Fruit fly (Drosophila melanogaster) whole organism, wandering third instar larva: Measurements from ENCODE around the gene Bro.
A peak's percentile ranks its signal among the peaks of the same experiment; 100 is the strongest.

ENCODE experiments used
- Abd-B ChIP-seq: fragments of >200 bp; optimal IDR thresholded peaks from 2 replicates; lab custom pipeline; 2017; ENCODE audit warnings: missing biosample characterization, missing genetic modification characterization
- CG32264 ChIP-seq: fragments of 200-800 bp; sonication (Bioruptor generic); optimal IDR thresholded peaks from 2 replicates; lab custom pipeline; 2016; ENCODE audit warnings: missing biosample characterization, missing genetic modification characterization
- CG9705 ChIP-seq: fragments of 200-800 bp; sonication (Bioruptor generic); optimal IDR thresholded peaks from 2 replicates; lab custom pipeline; 2018; ENCODE audit warnings: missing biosample characterization, mild to moderate bottlenecking, missing genetic modification characterization
- CrebA ChIP-seq: fragments of 200-800 bp; sonication (Bioruptor generic); optimal IDR thresholded peaks from 2 replicates; lab custom pipeline; 2016; ENCODE audit warnings: missing biosample characterization, mild to moderate bottlenecking, missing genetic modification characterization, borderline replicate concordance
- Dfd ChIP-seq: fragments of >200 bp; optimal IDR thresholded peaks from 2 replicates; lab custom pipeline; 2017; ENCODE audit warnings: missing biosample characterization, missing genetic modification characterization
- Dif ChIP-seq: fragments of 200-275, 200-300 bp; sonication (Bioruptor generic); optimal IDR thresholded peaks from 2 replicates; lab custom pipeline; 2018; ENCODE audit warnings: missing biosample characterization, missing genetic modification characterization; ENCODE audit not compliant: partially characterized antibody
- HLH106 ChIP-seq: fragments of 200-800 bp; optimal IDR thresholded peaks from 3 replicates; lab custom pipeline; 2019; ENCODE audit warnings: missing biosample characterization, mild to moderate bottlenecking, missing genetic modification characterization, moderate library complexity
- Hnf4 ChIP-seq: fragments of 200-800 bp; sonication (Bioruptor generic); optimal IDR thresholded peaks from 2 replicates; lab custom pipeline; 2016; ENCODE audit warnings: missing biosample characterization, mild to moderate bottlenecking, missing genetic modification characterization
- Hr78 ChIP-seq: fragments of >200 bp; optimal IDR thresholded peaks from 2 replicates; lab custom pipeline; 2017; ENCODE audit warnings: missing biosample characterization, missing genetic modification characterization
- Hr83 ChIP-seq: fragments of 200-300 bp; sonication (Bioruptor generic); optimal IDR thresholded peaks from 2 replicates; lab custom pipeline; 2016; ENCODE audit warnings: missing biosample characterization, mild to moderate bottlenecking, missing genetic modification characterization, moderate library complexity; ENCODE audit not compliant: poor library complexity, severe bottlenecking
- Jra ChIP-seq: sonication (Bioruptor generic); optimal IDR thresholded peaks from 2 replicates; lab custom pipeline; 2016; ENCODE audit warnings: missing biosample characterization, missing genetic modification characterization
- Mio ChIP-seq: sonication (Bioruptor generic); optimal IDR thresholded peaks from 2 replicates; lab custom pipeline; 2016; ENCODE audit warnings: missing biosample characterization, missing genetic modification characterization
- N ChIP-seq: fragments of >200 bp; optimal IDR thresholded peaks from 2 replicates; lab custom pipeline; 2018; ENCODE audit warnings: missing biosample characterization, missing external identifiers, missing genetic modification characterization
- OdsH ChIP-seq: fragments of 200-800 bp; sonication (Bioruptor generic); optimal IDR thresholded peaks from 2 replicates; lab custom pipeline; 2016; ENCODE audit warnings: missing biosample characterization, mild to moderate bottlenecking, missing genetic modification characterization
- Rel ChIP-seq, 2 experiments: fragments of 200-800 bp; sonication (Bioruptor generic) in 1 of 2; optimal IDR thresholded peaks; 2 replicates in 1 of 2; 3 replicates in 1 of 2; lab custom pipeline; 2016 to 2019; ENCODE audit warnings: mild to moderate bottlenecking in 2 of 2, missing biosample characterization in 2 of 2, missing genetic modification characterization in 2 of 2, moderate library complexity in 1 of 2
- Sp1 ChIP-seq: fragments of 200-800 bp; sonication (Bioruptor generic); optimal IDR thresholded peaks from 3 replicates; lab custom pipeline; 2019; ENCODE audit warnings: missing biosample characterization, mild to moderate bottlenecking, missing genetic modification characterization, moderate library complexity
- Vsx2 ChIP-seq: fragments of 200-300, 225-300 bp; sonication (Bioruptor generic); optimal IDR thresholded peaks from 2 replicates; lab custom pipeline; 2018; ENCODE audit warnings: missing biosample characterization, missing genetic modification characterization; ENCODE audit not compliant: partially characterized antibody
- br ChIP-seq: fragments of 200-800 bp; sonication (Bioruptor generic); optimal IDR thresholded peaks from 2 replicates; lab custom pipeline; 2016; ENCODE audit warnings: missing biosample characterization, missing genetic modification characterization
- brk ChIP-seq: fragments of 200-800 bp; sonication (Bioruptor generic); optimal IDR thresholded peaks from 2 replicates; lab custom pipeline; 2016; ENCODE audit warnings: missing biosample characterization, mild to moderate bottlenecking, missing genetic modification characterization
- dmrt93B ChIP-seq: fragments of 200-800 bp; sonication (Bioruptor generic); optimal IDR thresholded peaks from 2 replicates; lab custom pipeline; 2018; ENCODE audit warnings: missing biosample characterization, mild to moderate bottlenecking, missing genetic modification characterization
- dsf ChIP-seq: sonication (Bioruptor generic); optimal IDR thresholded peaks from 2 replicates; lab custom pipeline; 2016; ENCODE audit warnings: missing biosample characterization, missing genetic modification characterization, borderline replicate concordance
- fru ChIP-seq: fragments of 200-800 bp; sonication (Bioruptor generic); optimal IDR thresholded peaks from 3 replicates; lab custom pipeline; 2016; ENCODE audit warnings: missing biosample characterization, mild to moderate bottlenecking, missing genetic modification characterization
- h ChIP-seq: fragments of 200-800 bp; sonication (Bioruptor generic); optimal IDR thresholded peaks from 3 replicates; lab custom pipeline; 2016; ENCODE audit warnings: missing biosample characterization, mild to moderate bottlenecking, missing genetic modification characterization
- jim ChIP-seq: fragments of 175-275, 200-325 bp; sonication (Bioruptor generic); optimal IDR thresholded peaks from 2 replicates; lab custom pipeline; 2016; ENCODE audit warnings: missing biosample characterization, mild to moderate bottlenecking, missing genetic modification characterization
- lola ChIP-seq: fragments of >200 bp; optimal IDR thresholded peaks from 2 replicates; lab custom pipeline; 2017; ENCODE audit warnings: missing biosample characterization, missing genetic modification characterization
- pan ChIP-seq: fragments of >200 bp; optimal IDR thresholded peaks from 2 replicates; lab custom pipeline; 2017
- psq ChIP-seq: fragments of 200-800 bp; sonication (Bioruptor generic); optimal IDR thresholded peaks from 3 replicates; lab custom pipeline; 2017; ENCODE audit warnings: missing biosample characterization, mild to moderate bottlenecking, missing genetic modification characterization, moderate library complexity
- rgr ChIP-seq: fragments of 200-800 bp; sonication (Bioruptor generic); optimal IDR thresholded peaks from 3 replicates; lab custom pipeline; 2016; ENCODE audit warnings: missing biosample characterization, mild to moderate bottlenecking, missing genetic modification characterization
- sv ChIP-seq: fragments of 200-800 bp; sonication (Bioruptor generic); optimal IDR thresholded peaks from 3 replicates; lab custom pipeline; 2016; ENCODE audit warnings: missing biosample characterization, missing genetic modification characterization
- tai ChIP-seq: sonication (Bioruptor generic); optimal IDR thresholded peaks from 2 replicates; lab custom pipeline; 2016; ENCODE audit warnings: missing biosample characterization, missing genetic modification characterization
- woc ChIP-seq: sonication (Bioruptor generic); optimal IDR thresholded peaks from 2 replicates; lab custom pipeline; 2016; ENCODE audit warnings: missing biosample characterization, mild to moderate bottlenecking, missing genetic modification characterization

Bro gene

DNA sequence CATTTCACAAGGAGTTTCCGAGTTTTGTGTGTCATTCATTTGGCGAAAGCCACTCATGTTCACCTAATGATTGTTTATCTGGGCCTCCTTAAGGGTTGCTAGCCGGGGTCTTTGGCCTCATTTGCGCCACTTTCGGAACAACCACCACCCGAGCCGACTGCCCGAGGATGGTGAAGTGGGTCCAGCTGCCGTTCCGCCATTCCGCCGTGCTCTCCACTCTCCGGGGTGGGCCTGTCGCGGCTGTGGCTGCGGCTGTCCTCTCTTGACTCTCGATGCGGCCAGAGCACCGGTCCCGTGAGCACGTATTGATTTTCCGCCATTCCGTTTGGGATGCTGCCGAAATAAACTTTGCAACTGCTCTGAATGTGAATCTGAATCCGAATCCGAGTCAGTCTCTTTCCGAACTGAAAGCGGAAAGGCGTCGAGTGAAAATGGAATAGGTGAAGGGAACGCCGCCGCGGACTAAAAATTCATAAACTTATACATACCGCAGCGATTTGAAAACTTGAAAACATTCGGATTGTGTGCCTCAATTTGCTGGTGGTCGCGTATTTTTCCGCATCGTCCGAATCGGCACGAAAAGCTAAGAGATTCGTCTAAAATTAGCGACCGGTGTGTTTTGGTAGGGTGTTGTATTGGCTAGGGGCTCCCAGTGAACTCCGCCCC, 1.2 kb downstream of the Bro start, which contains the start of gene CG13920:
Gene CG13920 (plus strand): TSS at position 255 of the 666 bp plus-strand sequence.
- no peak for TF ChIP-seq CG9705 (GFP tag; lab: Kevin White, UChicago)
- peak; percentile 10 for TF ChIP-seq Dif (GFP tag; lab: Kevin White, UChicago)
- TF ChIP-seq, all 38 proteins: peak for 1

dm6 chr3L:1649363-1649762, 1.7 kb downstream of the Bro start:
- no peak for TF ChIP-seq Hr78
- TF ChIP-seq Vsx2 (GFP tag; lab: Kevin White, UChicago) = no peak
- TF ChIP-seq sv (GFP tag; lab: Kevin White, UChicago) = no peak
- no peak for TF ChIP-seq Sp1 (GFP tag; lab: Kevin White, UChicago)
- no peak for TF ChIP-seq dsf (GFP tag; lab: Kevin White, UChicago)
- TF ChIP-seq Rel (GFP tag; optimal IDR thresholded peaks at IDR 0.05; lab: Kevin White, UChicago) = no peak
- TF ChIP-seq Rel (tag; optimal IDR thresholded peaks at IDR 0.05; lab: Kevin White, UChicago) = no peak
- TF ChIP-seq CG32264 (GFP tag; lab: Kevin White, UChicago) = no peak
- no peak for TF ChIP-seq psq
- no peak for TF ChIP-seq Mio (GFP tag; lab: Kevin White, UChicago)
- TF ChIP-seq fru = no peak
- TF ChIP-seq Jra (GFP tag; lab: Kevin White, UChicago) = no peak
- no peak for TF ChIP-seq Dif (GFP tag; lab: Kevin White, UChicago)
- TF ChIP-seq Hnf4 = no peak
- TF ChIP-seq lola = no peak
- no peak for TF ChIP-seq OdsH (GFP tag; lab: Kevin White, UChicago)
- TF ChIP-seq Hr83 (GFP tag; lab: Kevin White, UChicago) = no peak
- TF ChIP-seq, all 38 proteins: peak for 0

dm6 chr3L:1652700-1653200, 5.1 kb downstream of the Bro start, which contains the start of the genes CG7970 and Vta1:
TSS of gene CG7970 (plus strand) at chr3L:1652750.
TSS of gene Vta1 (minus strand) at chr3L:1652900.
- no peak for TF ChIP-seq pan
- TF ChIP-seq Sp1 (GFP tag; lab: Kevin White, UChicago) = no peak
- no peak for TF ChIP-seq Dfd (GFP tag; lab: Kevin White, UChicago)
- TF ChIP-seq fru = no peak
- TF ChIP-seq h (GFP tag; lab: Kevin White, UChicago) = no peak
- no peak for TF ChIP-seq woc (GFP tag; lab: Kevin White, UChicago)
- peak; percentile 35 for TF ChIP-seq Hr83 (GFP tag; lab: Kevin White, UChicago)

- no peak for TF ChIP-seq Dif (GFP tag; lab: Kevin White, UChicago)
- no peak for TF ChIP-seq Hnf4
- no peak for TF ChIP-seq fru
- no peak for TF ChIP-seq HLH106 (tag; lab: Kevin White, UChicago)
- TF ChIP-seq Jra (GFP tag; lab: Kevin White, UChicago) = no peak
- TF ChIP-seq jim (GFP tag; lab: Kevin White, UChicago) = no peak
- TF ChIP-seq tai (GFP tag; lab: Kevin White, UChicago) = no peak
- TF ChIP-seq pan = no peak
- no peak for TF ChIP-seq Vsx2 (GFP tag; lab: Kevin White, UChicago)
- no peak for TF ChIP-seq brk (GFP tag; lab: Kevin White, UChicago)
- no peak for TF ChIP-seq Mio (GFP tag; lab: Kevin White, UChicago)
- no peak for TF ChIP-seq Abd-B
- no peak for TF ChIP-seq Dfd (GFP tag; lab: Kevin White, UChicago)
- TF ChIP-seq dmrt93B (GFP tag; lab: Kevin White, UChicago) = no peak
- no peak for TF ChIP-seq CG9705 (GFP tag; lab: Kevin White, UChicago)
- TF ChIP-seq Hr78 = no peak
- TF ChIP-seq rgr (GFP tag; lab: Kevin White, UChicago) = no peak
- TF ChIP-seq Hr83 (GFP tag; lab: Kevin White, UChicago) = no peak
- TF ChIP-seq Sp1 (GFP tag; lab: Kevin White, UChicago) = no peak
These were observed 6.1 kb downstream of the Bro start for dm6 chr3L:1653752-1654151.

DNA sequence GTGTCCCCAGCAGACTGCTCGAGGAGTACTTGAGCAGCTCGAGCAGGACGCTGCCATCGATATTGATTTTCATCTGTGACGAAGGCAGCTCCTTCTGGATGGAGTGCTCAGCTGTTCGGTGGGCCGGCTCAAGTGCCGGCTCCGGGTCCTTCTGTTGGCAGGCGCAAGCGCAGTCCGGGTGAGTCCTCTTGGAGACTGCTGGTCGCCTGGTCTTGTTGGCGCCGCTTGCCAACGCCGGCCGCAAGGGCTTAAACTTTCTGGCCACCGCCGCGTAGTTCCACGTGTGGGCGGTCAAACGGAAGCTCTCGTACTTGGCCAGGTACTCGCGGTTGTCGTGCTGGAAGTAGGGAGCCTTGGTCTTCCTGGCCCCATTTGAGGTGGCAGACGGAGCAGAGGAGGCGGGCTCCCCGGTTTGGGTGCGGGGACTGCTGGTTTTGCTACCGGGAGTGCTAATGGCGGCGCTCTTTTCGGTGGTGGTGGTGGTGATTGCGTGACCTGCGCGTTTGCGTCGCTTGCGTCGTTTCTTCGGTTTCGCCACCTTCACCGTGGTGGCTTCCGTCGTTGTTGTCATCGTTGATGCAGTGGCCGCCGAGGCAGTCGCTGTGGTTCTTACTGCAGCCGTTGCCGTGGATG, 14.2 kb downstream of the Bro start:
- TF ChIP-seq sv (GFP tag; lab: Kevin White, UChicago) = no peak
- TF ChIP-seq brk (GFP tag; lab: Kevin White, UChicago) = no peak
- TF ChIP-seq CrebA (GFP tag; lab: Kevin White, UChicago) = no peak
- no peak for TF ChIP-seq N (GFP tag; lab: Kevin White, UChicago)
- no peak for TF ChIP-seq Dfd (GFP tag; lab: Kevin White, UChicago)
- TF ChIP-seq Sp1 (GFP tag; lab: Kevin White, UChicago) = no peak
- TF ChIP-seq dsf (GFP tag; lab: Kevin White, UChicago) = no peak
- TF ChIP-seq dmrt93B (GFP tag; lab: Kevin White, UChicago) = no peak
- no peak for TF ChIP-seq pan
- no peak for TF ChIP-seq Hnf4
- TF ChIP-seq woc (GFP tag; lab: Kevin White, UChicago) = no peak
- TF ChIP-seq br = no peak
- no peak for TF ChIP-seq CG32264 (GFP tag; lab: Kevin White, UChicago)
- TF ChIP-seq h (GFP tag; lab: Kevin White, UChicago) = no peak
- TF ChIP-seq HLH106 (tag; lab: Kevin White, UChicago) = no peak
